Fruit fly (Drosophila melanogaster): Measurements from ENCODE around the gene CG9030.

Gene CG9030

DNA sequence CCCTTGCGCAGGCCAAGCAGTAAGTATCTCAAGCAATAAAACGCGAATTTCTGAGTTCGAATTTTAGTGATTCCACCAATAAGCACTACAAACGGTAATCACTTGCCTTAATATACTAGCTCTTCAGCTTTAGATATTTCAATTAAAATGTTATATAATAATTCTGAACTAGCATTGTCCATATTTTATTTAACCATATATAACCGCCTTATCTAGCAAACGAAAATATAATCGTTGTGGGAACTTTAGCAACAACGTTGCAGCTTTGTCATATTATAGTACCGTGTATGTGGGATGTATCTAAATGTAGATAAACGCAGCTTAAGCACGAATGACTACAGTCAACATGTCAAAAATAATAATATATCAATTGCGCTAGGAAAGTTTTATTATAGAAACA, 23.6 kb downstream of the CG9030 start:
- TF ChIP-seq Hr78 (GFP tag; optimal IDR thresholded peaks at IDR 0.05) (no peak), dsf (GFP tag; optimal IDR thresholded peaks at IDR 0.05; ENCODE audit: borderline replicate concordance) (no peak), fru (GFP tag; optimal IDR thresholded peaks at IDR 0.05) (no peak), CG9705 (GFP tag; optimal IDR thresholded peaks at IDR 0.05) (no peak)

DNA sequence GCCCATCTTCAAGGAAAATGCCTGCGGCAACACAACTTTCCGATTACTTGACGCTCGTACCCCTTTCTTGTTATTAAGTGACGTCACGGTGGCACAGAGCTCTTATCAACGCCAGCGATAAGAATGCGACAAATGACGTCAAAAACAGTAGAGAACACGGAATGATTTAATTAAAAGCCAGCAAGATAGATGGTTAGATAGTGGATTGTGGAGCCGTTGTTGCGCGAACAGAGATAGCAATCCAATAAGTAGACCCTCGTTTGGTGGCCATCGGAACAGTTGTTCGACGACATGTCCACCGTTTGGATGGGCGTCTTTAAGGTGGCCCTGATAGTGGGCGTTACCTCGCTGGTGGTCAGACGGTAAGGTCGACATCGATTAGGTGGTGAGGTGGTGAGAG, 25.1 kb downstream of the CG9030 start:
- TF ChIP-seq jim (GFP tag; optimal IDR thresholded peaks at IDR 0.05): no peak
- TF ChIP-seq Dfd (GFP tag; optimal IDR thresholded peaks at IDR 0.05): no peak
- no peak for TF ChIP-seq Vsx2 (GFP tag; optimal IDR thresholded peaks at IDR 0.05; ENCODE audit: partially characterized antibody)
- TF ChIP-seq Rel (GFP tag; optimal IDR thresholded peaks at IDR 0.05): no peak
- no peak for TF ChIP-seq Rel (tag; optimal IDR thresholded peaks at IDR 0.05)
- no peak for TF ChIP-seq CG9705 (GFP tag; optimal IDR thresholded peaks at IDR 0.05)
- no peak for TF ChIP-seq OdsH (GFP tag; optimal IDR thresholded peaks at IDR 0.05)
- no peak for TF ChIP-seq foxo (GFP tag; optimal IDR thresholded peaks at IDR 0.05)
- TF ChIP-seq Hr83 (GFP tag; optimal IDR thresholded peaks at IDR 0.05; ENCODE audit: poor library complexity, severe bottlenecking): no peak
- TF ChIP-seq dsf (GFP tag; optimal IDR thresholded peaks at IDR 0.05; ENCODE audit: borderline replicate concordance): no peak
- TF ChIP-seq Mio (GFP tag; optimal IDR thresholded peaks at IDR 0.05): no peak
- TF ChIP-seq Jra (GFP tag; optimal IDR thresholded peaks at IDR 0.05): no peak
- no peak for TF ChIP-seq rgr (GFP tag; optimal IDR thresholded peaks at IDR 0.05)
- TF ChIP-seq lola (GFP tag; optimal IDR thresholded peaks at IDR 0.05): no peak
- TF ChIP-seq N (GFP tag; optimal IDR thresholded peaks at IDR 0.05): no peak
- no peak for TF ChIP-seq tai (GFP tag; optimal IDR thresholded peaks at IDR 0.05)
- no peak for TF ChIP-seq Dif (GFP tag; optimal IDR thresholded peaks at IDR 0.05; ENCODE audit: partially characterized antibody)
- no peak for TF ChIP-seq HLH106 (tag; optimal IDR thresholded peaks at IDR 0.05)
- no peak for TF ChIP-seq fru (GFP tag; optimal IDR thresholded peaks at IDR 0.05)
- no peak for TF ChIP-seq sv (GFP tag; optimal IDR thresholded peaks at IDR 0.05)

DNA sequence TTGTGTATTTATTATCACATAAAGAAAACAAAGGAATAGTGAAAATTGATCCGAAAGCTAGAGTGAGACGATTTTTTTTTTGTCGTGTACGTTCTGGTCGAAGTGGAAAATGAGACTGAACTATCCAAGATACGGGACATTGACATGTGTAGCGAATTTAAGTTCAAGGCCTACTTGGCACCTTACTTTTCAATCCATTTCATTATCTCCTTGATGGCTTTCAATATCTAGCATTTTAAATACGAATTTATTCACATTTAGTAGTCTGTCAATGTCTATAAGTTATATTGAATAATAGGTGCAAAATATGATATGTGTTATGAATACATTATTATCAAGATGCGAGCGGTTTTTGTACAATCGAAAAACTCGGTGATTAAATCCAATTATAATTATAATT, 26.1 kb downstream of the CG9030 start, which contains the start of gene CG32591:
Gene CG32591 (minus strand): TSS at position 101 of the 400 bp plus-strand sequence.
- TF ChIP-seq ey (GFP tag; optimal IDR thresholded peaks at IDR 0.05): no peak
- TF ChIP-seq CrebA (GFP tag; optimal IDR thresholded peaks at IDR 0.05; ENCODE audit: borderline replicate concordance): no peak
- TF ChIP-seq psq (GFP tag; optimal IDR thresholded peaks at IDR 0.05): no peak
- no peak for TF ChIP-seq CG9705 (GFP tag; optimal IDR thresholded peaks at IDR 0.05)
- no peak for TF ChIP-seq Vsx2 (GFP tag; optimal IDR thresholded peaks at IDR 0.05; ENCODE audit: partially characterized antibody)
- TF ChIP-seq N (GFP tag; optimal IDR thresholded peaks at IDR 0.05): no peak
- no peak for TF ChIP-seq h (GFP tag; optimal IDR thresholded peaks at IDR 0.05)
- TF ChIP-seq woc (GFP tag; optimal IDR thresholded peaks at IDR 0.05): no peak
- no peak for TF ChIP-seq HLH106 (tag; optimal IDR thresholded peaks at IDR 0.05)
- TF ChIP-seq dsf (GFP tag; optimal IDR thresholded peaks at IDR 0.05; ENCODE audit: borderline replicate concordance): no peak
- no peak for TF ChIP-seq Rel (GFP tag; optimal IDR thresholded peaks at IDR 0.05)
- no peak for TF ChIP-seq Rel (tag; optimal IDR thresholded peaks at IDR 0.05)
- TF ChIP-seq Mio (GFP tag; optimal IDR thresholded peaks at IDR 0.05): no peak
- no peak for TF ChIP-seq Jra (GFP tag; optimal IDR thresholded peaks at IDR 0.05)
- no peak for TF ChIP-seq jim (GFP tag; optimal IDR thresholded peaks at IDR 0.05)
- no peak for TF ChIP-seq lola (GFP tag; optimal IDR thresholded peaks at IDR 0.05)

DNA sequence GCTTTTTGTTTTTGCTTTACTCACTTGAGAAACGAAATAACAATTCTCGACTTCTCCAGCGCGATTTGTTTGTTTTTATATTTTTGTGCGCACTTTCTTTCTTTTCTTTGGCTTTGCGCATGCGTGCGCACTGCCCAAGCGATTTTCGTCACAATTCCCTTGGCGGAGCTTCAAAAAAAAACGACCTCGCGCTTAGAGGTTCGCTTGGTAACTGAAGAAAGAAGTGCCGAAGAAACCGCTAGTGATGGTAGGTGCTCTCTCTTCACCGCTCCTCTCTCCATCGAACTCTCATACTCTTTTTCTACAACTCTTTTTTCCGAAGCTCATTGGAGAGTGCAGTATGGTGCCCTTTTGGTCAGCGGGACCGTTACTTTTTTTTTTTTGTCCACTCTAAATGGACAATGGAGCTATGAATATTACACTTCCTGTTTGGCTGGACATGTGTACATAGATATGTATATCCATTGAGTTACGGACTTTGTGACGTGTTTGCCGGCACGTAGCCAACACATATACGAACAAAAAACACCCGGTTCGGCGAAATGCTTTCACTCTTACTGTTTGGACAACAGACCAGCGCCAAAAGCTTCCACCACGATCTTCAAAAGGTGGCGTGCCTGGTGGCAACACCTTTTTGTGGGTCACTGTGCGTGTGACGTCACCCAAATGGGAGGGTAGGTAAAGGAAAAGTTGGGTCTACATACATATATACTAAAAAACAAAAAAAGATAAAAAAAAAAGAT, 31.5 kb downstream of the CG9030 start, which contains the start of gene CG9503:
Gene CG9503 (minus strand): TSS at position 217 of the 743 bp plus-strand sequence.
- TF ChIP-seq Jra (GFP tag; optimal IDR thresholded peaks at IDR 0.05): no peak
- no peak for TF ChIP-seq GATAd (GFP tag; optimal IDR thresholded peaks at IDR 0.05)
- peak; percentile 42 for TF ChIP-seq psq (GFP tag; optimal IDR thresholded peaks at IDR 0.05)
- no peak for TF ChIP-seq sage (GFP tag; optimal IDR thresholded peaks at IDR 0.05)
- no peak for TF ChIP-seq Mio (GFP tag; optimal IDR thresholded peaks at IDR 0.05)
- no peak for TF ChIP-seq dsf (GFP tag; optimal IDR thresholded peaks at IDR 0.05; ENCODE audit: borderline replicate concordance)
- no peak for TF ChIP-seq jim (GFP tag; optimal IDR thresholded peaks at IDR 0.05)
- TF ChIP-seq Dif (GFP tag; optimal IDR thresholded peaks at IDR 0.05; ENCODE audit: partially characterized antibody): no peak
- TF ChIP-seq Hr78 (GFP tag; optimal IDR thresholded peaks at IDR 0.05): no peak
- TF ChIP-seq rgr (GFP tag; optimal IDR thresholded peaks at IDR 0.05): no peak
- TF ChIP-seq N (GFP tag; optimal IDR thresholded peaks at IDR 0.05): no peak
- no peak for TF ChIP-seq woc (GFP tag; optimal IDR thresholded peaks at IDR 0.05)
- peak; percentile 10 for TF ChIP-seq Sp1 (GFP tag; optimal IDR thresholded peaks at IDR 0.05)
